Worm (Caenorhabditis elegans): ENCODE measurements around the gene ZK856.11.

ce11 chrV:10247673-10248239, 43.0 kb upstream of the ZK856.11 start:
- TF ChIP-seq ceh-28 (tag; optimal IDR thresholded peaks at IDR 0.05) (no peak), unc-39 (tag; optimal IDR thresholded peaks at IDR 0.05) (no peak), ces-1 (GFP tag; optimal IDR thresholded peaks at IDR 0.05) (no peak), Y105C5A.15 (GFP tag; IDR thresholded peaks at IDR 0.05) (no peak), pqm-1 (tag; optimal IDR thresholded peaks at IDR 0.05) (no peak), nhr-42 (GFP tag; IDR thresholded peaks at IDR 0.05) (no peak), nhr-48 (tag; optimal IDR thresholded peaks at IDR 0.05) (no peak), F44E2.7 (GFP tag; IDR thresholded peaks at IDR 0.05) (no peak), madf-5 (GFP tag; IDR thresholded peaks at IDR 0.05) (no peak), nhr-237 (tag; optimal IDR thresholded peaks at IDR 0.05) (no peak)

Data from whole organism, L4 larva.